Comparison of ENCODE assay signal across 1 fruit fly cellular context in the genomic region with DNA sequence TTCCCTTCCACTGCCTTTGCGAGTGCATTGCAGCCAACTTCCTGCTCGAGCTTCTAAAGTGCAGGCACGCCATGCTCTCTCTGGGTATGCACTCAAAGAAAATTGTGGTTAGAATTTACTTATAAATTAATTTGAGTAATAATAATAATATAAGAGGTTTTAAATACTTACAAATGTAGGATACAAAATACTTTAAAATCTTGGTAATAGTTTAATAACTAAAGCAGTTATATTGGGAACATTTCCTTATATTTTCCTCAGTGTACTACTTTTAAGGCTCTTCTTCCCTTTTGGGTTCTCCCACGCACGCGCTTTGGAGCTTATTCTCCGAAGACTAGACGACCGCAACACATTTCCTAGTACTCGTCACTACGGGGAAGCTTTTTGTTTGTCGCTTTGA.
TF ChIP-seq lines count a peak whose summit lies in the region.

No protein-coding gene starts in this region.

TF ChIP-seq in whole organism, embryonic, 481 proteins besides CTCF, POLR2A, EP300 and RAD21 (continued from another document and continues in another):
- peak; percentile 59 for TF ChIP-seq Ravus (GFP tag; IDR thresholded peaks at IDR 0.05; lab: Robert Waterston, UW)
- TF ChIP-seq vfl (GFP tag; optimal IDR thresholded peaks at IDR 0.05; lab: Kevin White, UChicago) = no peak
- peak in 1 of 3 experiments; percentile 66 for TF ChIP-seq lola (GFP tag; optimal IDR thresholded peaks at IDR 0.05; lab: Kevin White, UChicago)
- TF ChIP-seq CG7839 (tag; optimal IDR thresholded peaks at IDR 0.05; lab: Kevin White, UChicago) = peak; percentile 83
- peak; percentile 84 for TF ChIP-seq unpg (GFP tag; optimal IDR thresholded peaks at IDR 0.05; lab: Kevin White, UChicago)
- no peak for TF ChIP-seq ash1 (GFP tag; optimal IDR thresholded peaks at IDR 0.05; lab: Kevin White, UChicago)
- no peak for TF ChIP-seq sd (tag; optimal IDR thresholded peaks at IDR 0.05; lab: Kevin White, UChicago)
- no peak for TF ChIP-seq mirr (GFP tag; optimal IDR thresholded peaks at IDR 0.05; lab: Kevin White, UChicago)
- no peak for TF ChIP-seq CG8089 (GFP tag; optimal IDR thresholded peaks at IDR 0.05; lab: Kevin White, UChicago)
- no peak for TF ChIP-seq Doc2 (GFP tag; IDR thresholded peaks at IDR 0.05; lab: Robert Waterston, UW)
- peak; percentile 18 for TF ChIP-seq cato (GFP tag; optimal IDR thresholded peaks at IDR 0.05; lab: Kevin White, UChicago; ENCODE audit: borderline replicate concordance)
- TF ChIP-seq CG8944 (GFP tag; optimal IDR thresholded peaks at IDR 0.05; lab: Kevin White, UChicago) = no peak
- peak; percentile 39; the same call in 1 of the 2 replicates for TF ChIP-seq crol (GFP tag; IDR thresholded peaks at IDR 0.05; lab: Robert Waterston, UW)
- TF ChIP-seq tx (GFP tag; optimal IDR thresholded peaks at IDR 0.05; lab: Kevin White, UChicago) = no peak
- no peak for TF ChIP-seq CG4360 (GFP tag; IDR thresholded peaks at IDR 0.05; lab: Robert Waterston, UW)
- peak; percentile 15 for TF ChIP-seq pho (GFP tag; optimal IDR thresholded peaks at IDR 0.05; lab: Kevin White, UChicago)
- peak; percentile 37 for TF ChIP-seq CG6254 (GFP tag; optimal IDR thresholded peaks at IDR 0.05; lab: Kevin White, UChicago)
- TF ChIP-seq CG17912 (GFP tag; optimal IDR thresholded peaks at IDR 0.05; lab: Kevin White, UChicago) = no peak
- no peak for TF ChIP-seq Vsx1 (GFP tag; optimal IDR thresholded peaks at IDR 0.05; lab: Kevin White, UChicago)
- TF ChIP-seq Max (GFP tag; optimal IDR thresholded peaks at IDR 0.05; lab: Kevin White, UChicago) = peak; percentile 64
- TF ChIP-seq H2.0 (GFP tag; IDR thresholded peaks at IDR 0.05; lab: Robert Waterston, UW) = peak; percentile 77
- TF ChIP-seq aop (GFP tag; IDR thresholded peaks at IDR 0.05; lab: Robert Waterston, UW) = no peak
- TF ChIP-seq knrl (GFP tag; IDR thresholded peaks at IDR 0.05; lab: Robert Waterston, UW; ENCODE audit: partially characterized antibody) = no peak
- 0 out of 2 replicates have a peak, but pooled peaks have one; percentile 26 for TF ChIP-seq chm (GFP tag; IDR thresholded peaks at IDR 0.05; lab: Robert Waterston, UW)
- TF ChIP-seq kay (GFP tag; optimal IDR thresholded peaks at IDR 0.05; lab: Kevin White, UChicago) = peak; percentile 26
- no peak for TF ChIP-seq Gsc (GFP tag; IDR thresholded peaks at IDR 0.05; lab: Robert Waterston, UW)
- TF ChIP-seq gcm2 (GFP tag; optimal IDR thresholded peaks at IDR 0.05; lab: Kevin White, UChicago) = no peak
- TF ChIP-seq CG10209 (GFP tag; optimal IDR thresholded peaks at IDR 0.05; lab: Kevin White, UChicago) = peak; percentile 83
- TF ChIP-seq CG7786 (GFP tag; optimal IDR thresholded peaks at IDR 0.05; lab: Kevin White, UChicago) = no peak
- TF ChIP-seq stc (GFP tag; IDR thresholded peaks at IDR 0.05; lab: Robert Waterston, UW) = peak; percentile 80
- TF ChIP-seq CG5953 (GFP tag; IDR thresholded peaks at IDR 0.05; lab: Robert Waterston, UW) = peak; percentile 73
- peak; percentile 59; the same call in 1 of the 2 replicates for TF ChIP-seq danr (GFP tag; IDR thresholded peaks at IDR 0.05; lab: Robert Waterston, UW)
- peak; percentile 10 for TF ChIP-seq jing (GFP tag; optimal IDR thresholded peaks at IDR 0.05; lab: Kevin White, UChicago)
- TF ChIP-seq CG6175 (GFP tag; IDR thresholded peaks at IDR 0.05; lab: Robert Waterston, UW) = no peak
- peak; percentile 39 for TF ChIP-seq CG2116 (GFP tag; optimal IDR thresholded peaks at IDR 0.05; lab: Kevin White, UChicago)
- TF ChIP-seq Ssrp (tag; optimal IDR thresholded peaks at IDR 0.05; lab: Kevin White, UChicago) = peak; percentile 78
- TF ChIP-seq Poxn (GFP tag; IDR thresholded peaks at IDR 0.05; lab: Robert Waterston, UW) = no peak
- peak; percentile 73 for TF ChIP-seq odd (GFP tag; optimal IDR thresholded peaks at IDR 0.05; lab: Kevin White, UChicago)
- TF ChIP-seq cas (GFP tag; IDR thresholded peaks at IDR 0.05; lab: Robert Waterston, UW) = peak; percentile 35; the same call in 1 of the 2 replicates
- TF ChIP-seq Opbp (GFP tag; IDR thresholded peaks at IDR 0.05; lab: Robert Waterston, UW; ENCODE audit: partially characterized antibody) = no peak
- TF ChIP-seq run (tag; optimal IDR thresholded peaks at IDR 0.05; lab: Kevin White, UChicago) = peak; percentile 71
- peak; percentile 29 for TF ChIP-seq Chrac-16 (GFP tag; optimal IDR thresholded peaks at IDR 0.05; lab: Kevin White, UChicago)
- peak; percentile 85 for TF ChIP-seq Dek (tag; optimal IDR thresholded peaks at IDR 0.05; lab: Kevin White, UChicago)
- TF ChIP-seq Nf-YB (GFP tag; optimal IDR thresholded peaks at IDR 0.05; lab: Kevin White, UChicago) = peak; percentile 62
- TF ChIP-seq pros (GFP tag; optimal IDR thresholded peaks at IDR 0.05; lab: Kevin White, UChicago) = no peak
- TF ChIP-seq Gug (GFP tag; IDR thresholded peaks at IDR 0.05; lab: Robert Waterston, UW) = peak; percentile 11; the same call in 1 of the 4 replicates
- TF ChIP-seq scrt (GFP tag; optimal IDR thresholded peaks at IDR 0.05; lab: Kevin White, UChicago) = peak; percentile 78
- TF ChIP-seq Hmr (GFP tag; optimal IDR thresholded peaks at IDR 0.05; lab: Kevin White, UChicago) = peak; percentile 92
- TF ChIP-seq HLH4C (GFP tag; IDR thresholded peaks at IDR 0.05; lab: Robert Waterston, UW; ENCODE audit: partially characterized antibody) = no peak
- no peak for TF ChIP-seq gfzf (GFP tag; optimal IDR thresholded peaks at IDR 0.05; lab: Kevin White, UChicago)
- peak; percentile 42; the same call in 1 of the 2 replicates for TF ChIP-seq CG11696 (GFP tag; IDR thresholded peaks at IDR 0.05; lab: Robert Waterston, UW)
- TF ChIP-seq fd102C (GFP tag; optimal IDR thresholded peaks at IDR 0.05; lab: Kevin White, UChicago) = no peak
- TF ChIP-seq CG43689 (GFP tag; IDR thresholded peaks at IDR 0.05; lab: Robert Waterston, UW) = 0 out of 2 replicates have a peak, but pooled peaks have one; percentile 8
- TF ChIP-seq E2f2 (GFP tag; IDR thresholded peaks at IDR 0.05; lab: Robert Waterston, UW) = peak; percentile 65; the same call in 1 of the 2 replicates
- TF ChIP-seq pfk (GFP tag; optimal IDR thresholded peaks at IDR 0.05; lab: Kevin White, UChicago) = no peak
- TF ChIP-seq CG1024 (GFP tag; IDR thresholded peaks at IDR 0.05; lab: Robert Waterston, UW) = peak; percentile 68
- TF ChIP-seq pita (GFP tag; optimal IDR thresholded peaks at IDR 0.05; lab: Kevin White, UChicago) = no peak
- TF ChIP-seq ham (GFP tag; IDR thresholded peaks at IDR 0.05; lab: Robert Waterston, UW) = no peak
- no peak for TF ChIP-seq NC2α (GFP tag; optimal IDR thresholded peaks at IDR 0.05; lab: Kevin White, UChicago)
- TF ChIP-seq CG4282 (GFP tag; optimal IDR thresholded peaks at IDR 0.05; lab: Kevin White, UChicago) = no peak
- TF ChIP-seq CG17361 (GFP tag; IDR thresholded peaks at IDR 0.05; lab: Robert Waterston, UW) = peak; percentile 81
- TF ChIP-seq ATbp (GFP tag; optimal IDR thresholded peaks at IDR 0.05; lab: Kevin White, UChicago) = peak; percentile 77
- TF ChIP-seq ato (GFP tag; IDR thresholded peaks at IDR 0.05; lab: Robert Waterston, UW; ENCODE audit: partially characterized antibody) = no peak
- TF ChIP-seq Atf-2 (GFP tag; optimal IDR thresholded peaks at IDR 0.05; lab: Kevin White, UChicago) = no peak
- peak; percentile 67 for TF ChIP-seq ind (GFP tag; optimal IDR thresholded peaks at IDR 0.05; lab: Kevin White, UChicago)
- no peak for TF ChIP-seq CG8290 (GFP tag; optimal IDR thresholded peaks at IDR 0.05; lab: Kevin White, UChicago)
- no peak for TF ChIP-seq CG8290 (tag; optimal IDR thresholded peaks at IDR 0.05; lab: Kevin White, UChicago)
- TF ChIP-seq hbn (GFP tag; IDR thresholded peaks at IDR 0.05; lab: Robert Waterston, UW; ENCODE audit: partially characterized antibody) = no peak
- TF ChIP-seq fd64A (GFP tag; optimal IDR thresholded peaks at IDR 0.05; lab: Kevin White, UChicago) = peak; percentile 5
- TF ChIP-seq CG12744 (GFP tag; optimal IDR thresholded peaks at IDR 0.05; lab: Kevin White, UChicago) = no peak
- peak; percentile 43 for TF ChIP-seq CG18011 (GFP tag; optimal IDR thresholded peaks at IDR 0.05; lab: Kevin White, UChicago)
- no peak for TF ChIP-seq CG16779 (GFP tag; IDR thresholded peaks at IDR 0.05; lab: Robert Waterston, UW)
- no peak for TF ChIP-seq CG1647 (GFP tag; optimal IDR thresholded peaks at IDR 0.05; lab: Kevin White, UChicago)
- peak; percentile 86 for TF ChIP-seq CG10147 (GFP tag; optimal IDR thresholded peaks at IDR 0.05; lab: Kevin White, UChicago)
- peak; percentile 52 for TF ChIP-seq HmgZ (tag; optimal IDR thresholded peaks at IDR 0.05; lab: Kevin White, UChicago)
- TF ChIP-seq CG10979 (tag; optimal IDR thresholded peaks at IDR 0.05; lab: Kevin White, UChicago) = peak; percentile 84
- no peak for TF ChIP-seq Dip2 (GFP tag; IDR thresholded peaks at IDR 0.05; lab: Robert Waterston, UW)
- TF ChIP-seq eve (GFP tag; optimal IDR thresholded peaks at IDR 0.05; lab: Kevin White, UChicago) = no peak
- TF ChIP-seq esg (GFP tag; conservative IDR thresholded peaks at IDR 0.05; lab: Robert Waterston, UW) = peak; percentile 77
- TF ChIP-seq CG17186 (GFP tag; optimal IDR thresholded peaks at IDR 0.05; lab: Kevin White, UChicago) = no peak
- TF ChIP-seq corto (GFP tag; optimal IDR thresholded peaks at IDR 0.05; lab: Kevin White, UChicago) = no peak
- no peak for TF ChIP-seq eyg (GFP tag; optimal IDR thresholded peaks at IDR 0.05; lab: Kevin White, UChicago)
- TF ChIP-seq CG7963 (GFP tag; IDR thresholded peaks at IDR 0.05; lab: Robert Waterston, UW; ENCODE audit: partially characterized antibody) = no peak
- no peak for TF ChIP-seq Sry-δ (GFP tag; optimal IDR thresholded peaks at IDR 0.05; lab: Kevin White, UChicago)
- peak; percentile 68; the same call in 1 of the 2 replicates for TF ChIP-seq bowl (GFP tag; IDR thresholded peaks at IDR 0.05; lab: Robert Waterston, UW)
- peak; percentile 61; the same call in 1 of the 2 replicates for TF ChIP-seq sim (GFP tag; IDR thresholded peaks at IDR 0.05; lab: Robert Waterston, UW)
- peak; percentile 69 for TF ChIP-seq Asciz (GFP tag; optimal IDR thresholded peaks at IDR 0.05; lab: Kevin White, UChicago)
- TF ChIP-seq CG10267 (tag; optimal IDR thresholded peaks at IDR 0.05; lab: Kevin White, UChicago) = peak; percentile 79
- peak; percentile 47; the same call in 1 of the 2 replicates for TF ChIP-seq CG10321 (GFP tag; IDR thresholded peaks at IDR 0.05; lab: Robert Waterston, UW)
- no peak for TF ChIP-seq mld (GFP tag; IDR thresholded peaks at IDR 0.05; lab: Robert Waterston, UW; ENCODE audit: partially characterized antibody)
- TF ChIP-seq Taf1 (GFP tag; IDR thresholded peaks at IDR 0.05; lab: Robert Waterston, UW) = peak; percentile 43; the same call in 1 of the 2 replicates
- peak; percentile 90 for TF ChIP-seq sens (GFP tag; lab: Kevin White, UChicago)
- TF ChIP-seq CG6689 (GFP tag; IDR thresholded peaks at IDR 0.05; lab: Robert Waterston, UW) = peak; percentile 81
- TF ChIP-seq Hr39 (optimal IDR thresholded peaks at IDR 0.05; lab: Kevin White, UChicago) = no peak
- TF ChIP-seq gem (tag; optimal IDR thresholded peaks at IDR 0.05; lab: Kevin White, UChicago) = peak; percentile 92
- TF ChIP-seq Med (GFP tag; lab: Kevin White, UChicago) = peak; percentile 74
- peak; percentile 86 for TF ChIP-seq CG13894 (tag; optimal IDR thresholded peaks at IDR 0.05; lab: Kevin White, UChicago)
- TF ChIP-seq nerfin-1 (tag; optimal IDR thresholded peaks at IDR 0.05; lab: Kevin White, UChicago) = peak; percentile 83
- TF ChIP-seq CG32532 (GFP tag; IDR thresholded peaks at IDR 0.05; lab: Robert Waterston, UW) = peak; percentile 90
- no peak for TF ChIP-seq slp2 (GFP tag; optimal IDR thresholded peaks at IDR 0.05; lab: Kevin White, UChicago)
- TF ChIP-seq CG17829 (tag; optimal IDR thresholded peaks at IDR 0.05; lab: Kevin White, UChicago) = peak; percentile 77
- peak; percentile 84 for TF ChIP-seq CG12299 (tag; optimal IDR thresholded peaks at IDR 0.05; lab: Kevin White, UChicago)
- TF ChIP-seq D19B (GFP tag; optimal IDR thresholded peaks at IDR 0.05; lab: Kevin White, UChicago) = peak; percentile 56
- peak; percentile 68 for TF ChIP-seq sisA (GFP tag; IDR thresholded peaks at IDR 0.05; lab: Robert Waterston, UW)
- TF ChIP-seq nom (GFP tag; optimal IDR thresholded peaks at IDR 0.05; lab: Kevin White, UChicago) = no peak
- TF ChIP-seq lov (optimal IDR thresholded peaks at IDR 0.05; lab: Kevin White, UChicago) = no peak
- no peak for TF ChIP-seq lov (GFP tag; IDR thresholded peaks at IDR 0.05; lab: Robert Waterston, UW)
- TF ChIP-seq CG2712 (tag; optimal IDR thresholded peaks at IDR 0.05; lab: Kevin White, UChicago) = peak; percentile 88
- no peak for TF ChIP-seq dm (GFP tag; optimal IDR thresholded peaks at IDR 0.05; lab: Kevin White, UChicago)
- peak; percentile 63; the same call in 2 of the 3 replicates for TF ChIP-seq CG34422 (GFP tag; IDR thresholded peaks at IDR 0.05; lab: Robert Waterston, UW)
- TF ChIP-seq gce (GFP tag; IDR thresholded peaks at IDR 0.05; lab: Robert Waterston, UW) = peak; percentile 61; the same call in 1 of the 3 replicates
- no peak for TF ChIP-seq CG13287 (GFP tag; IDR thresholded peaks at IDR 0.05; lab: Robert Waterston, UW; ENCODE audit: partially characterized antibody)
- no peak for TF ChIP-seq peb (GFP tag; IDR thresholded peaks at IDR 0.05; lab: Robert Waterston, UW)
- no peak for TF ChIP-seq CG12236 (GFP tag; optimal IDR thresholded peaks at IDR 0.05; lab: Kevin White, UChicago)
- no peak for TF ChIP-seq Atf3 (GFP tag; optimal IDR thresholded peaks at IDR 0.05; lab: Kevin White, UChicago)
- TF ChIP-seq Fer2 (tag; optimal IDR thresholded peaks at IDR 0.05; lab: Kevin White, UChicago) = peak; percentile 73
- no peak for TF ChIP-seq Elba2 (GFP tag; optimal IDR thresholded peaks at IDR 0.05; lab: Kevin White, UChicago)
- peak; percentile 31 for TF ChIP-seq YL-1 (GFP tag; optimal IDR thresholded peaks at IDR 0.05; lab: Kevin White, UChicago)
- no peak for TF ChIP-seq Rx (GFP tag; IDR thresholded peaks at IDR 0.05; lab: Robert Waterston, UW)
- peak; percentile 91 for TF ChIP-seq row (GFP tag; IDR thresholded peaks at IDR 0.05; lab: Robert Waterston, UW)
- peak; percentile 57 for TF ChIP-seq CG10462 (GFP tag; optimal IDR thresholded peaks at IDR 0.05; lab: Kevin White, UChicago)
- TF ChIP-seq Sry-β (GFP tag; optimal IDR thresholded peaks at IDR 0.05; lab: Kevin White, UChicago) = no peak
- TF ChIP-seq Hr51 (GFP tag; optimal IDR thresholded peaks at IDR 0.05; lab: Kevin White, UChicago) = peak in 1 of 2 experiments; percentile 91
- TF ChIP-seq CG15269 (tag; optimal IDR thresholded peaks at IDR 0.05; lab: Kevin White, UChicago) = peak; percentile 92
- no peak for TF ChIP-seq CG1832 (GFP tag; optimal IDR thresholded peaks at IDR 0.05; lab: Kevin White, UChicago)
- peak; percentile 90 for TF ChIP-seq PHDP (tag; optimal IDR thresholded peaks at IDR 0.05; lab: Kevin White, UChicago)
- TF ChIP-seq CG8388 (GFP tag; optimal IDR thresholded peaks at IDR 0.05; lab: Kevin White, UChicago) = peak; percentile 83
